Fruit fly (Drosophila melanogaster): ENCODE results near the gene Cad87A.

Gene Cad87A

dm6 chr3R:11888038-11888567 lies 60.8 kb downstream of the Cad87A start (continued):
- TF ChIP-seq caup (GFP tag; optimal IDR thresholded peaks at IDR 0.05; ENCODE audit: severe bottlenecking), result no peak
- TF ChIP-seq ab (GFP tag; optimal IDR thresholded peaks at IDR 0.05), result no peak
- TF ChIP-seq gce (GFP tag; IDR thresholded peaks at IDR 0.05), result no peak
- TF ChIP-seq CG3163 (GFP tag; optimal IDR thresholded peaks at IDR 0.05), result peak; percentile 0
- TF ChIP-seq ac (GFP tag; optimal IDR thresholded peaks at IDR 0.05), result no peak
- peak; percentile 81 for TF ChIP-seq CG5180 (GFP tag; optimal IDR thresholded peaks at IDR 0.05)
- peak; percentile 63 for TF ChIP-seq CG16813 (GFP tag; IDR thresholded peaks at IDR 0.05; ENCODE audit: partially characterized antibody)
- peak in 1 of 2 experiments; percentile 53 for TF ChIP-seq insv (GFP tag; optimal IDR thresholded peaks at IDR 0.05)
- TF ChIP-seq CG10565 (GFP tag; optimal IDR thresholded peaks at IDR 0.05), result no peak
- TF ChIP-seq gt (GFP tag; IDR thresholded peaks at IDR 0.05), result no peak
- peak; percentile 20; the same call in 1 of the 3 replicates for TF ChIP-seq CG34224 (GFP tag; IDR thresholded peaks at IDR 0.05; ENCODE audit: partially characterized antibody)
- peak; percentile 11 for TF ChIP-seq Meics (GFP tag; optimal IDR thresholded peaks at IDR 0.05)
- peak; percentile 41; the same call in 1 of the 2 replicates for TF ChIP-seq hbn (GFP tag; IDR thresholded peaks at IDR 0.05; ENCODE audit: partially characterized antibody)
- TF ChIP-seq slbo (GFP tag; IDR thresholded peaks at IDR 0.05), result peak; percentile 11; the same call in 1 of the 2 replicates
- TF ChIP-seq Rfx (GFP tag; IDR thresholded peaks at IDR 0.05), result peak; percentile 56
- TF ChIP-seq chif (GFP tag; optimal IDR thresholded peaks at IDR 0.05), result no peak
- TF ChIP-seq ranshi (GFP tag; IDR thresholded peaks at IDR 0.05), result no peak
- TF ChIP-seq Ptx1 (GFP tag; IDR thresholded peaks at IDR 0.05), result 0 out of 2 replicates have a peak, but pooled peaks have one; percentile 16
- TF ChIP-seq Lpt (GFP tag; optimal IDR thresholded peaks at IDR 0.05), result no peak
- TF ChIP-seq Xrp1 (GFP tag; IDR thresholded peaks at IDR 0.05), result peak; percentile 31; the same call in 1 of the 2 replicates
- no peak for TF ChIP-seq da (GFP tag; optimal IDR thresholded peaks at IDR 0.05)
- no peak for TF ChIP-seq vnd (GFP tag; IDR thresholded peaks at IDR 0.05; ENCODE audit: partially characterized antibody)
- TF ChIP-seq tgo (GFP tag; IDR thresholded peaks at IDR 0.05), result no peak; the same call in 2 of the 3 replicates
- no peak for TF ChIP-seq ato (GFP tag; IDR thresholded peaks at IDR 0.05; ENCODE audit: partially characterized antibody)
- TF ChIP-seq CG9932 (GFP tag; IDR thresholded peaks at IDR 0.05), result peak; percentile 37; the same call in 1 of the 2 replicates
- no peak for TF ChIP-seq CG9437 (GFP tag; optimal IDR thresholded peaks at IDR 0.05)
- TF ChIP-seq vvl (GFP tag; IDR thresholded peaks at IDR 0.05), result no peak; the same call in 1 of the 2 replicates
- TF ChIP-seq dysf (GFP tag; IDR thresholded peaks at IDR 0.05), result 0 out of 3 replicates have a peak, but pooled peaks have one; percentile 28
- peak; percentile 26 for TF ChIP-seq lmd (GFP tag; IDR thresholded peaks at IDR 0.05)
- peak; percentile 35 for TF ChIP-seq CG30403 (GFP tag; optimal IDR thresholded peaks at IDR 0.05)
- TF ChIP-seq wdn (GFP tag; IDR thresholded peaks at IDR 0.05), result no peak
- TF ChIP-seq YL-1 (GFP tag; optimal IDR thresholded peaks at IDR 0.05), result no peak
- TF ChIP-seq Blimp-1 (GFP tag; optimal IDR thresholded peaks at IDR 0.05), result no peak
- TF ChIP-seq tap (tag; optimal IDR thresholded peaks at IDR 0.05), result no peak
- TF ChIP-seq Trl (optimal IDR thresholded peaks at IDR 0.05), result peak; percentile 63 to 64
- no peak for TF ChIP-seq Trl (GFP tag; optimal IDR thresholded peaks at IDR 0.05)
- TF ChIP-seq CG7357 (GFP tag; IDR thresholded peaks at IDR 0.05), result no peak
- TF ChIP-seq CG3407 (GFP tag; optimal IDR thresholded peaks at IDR 0.05), result no peak
- no peak for TF ChIP-seq CG1832 (GFP tag; optimal IDR thresholded peaks at IDR 0.05)
- no peak for TF ChIP-seq CG10274 (GFP tag; optimal IDR thresholded peaks at IDR 0.05)
- TF ChIP-seq CG7963 (GFP tag; IDR thresholded peaks at IDR 0.05; ENCODE audit: partially characterized antibody), result peak; percentile 38; the same call in 1 of the 3 replicates
- no peak for TF ChIP-seq pan (optimal IDR thresholded peaks at IDR 0.05)
- peak in 1 of 2 experiments; percentile 22 for TF ChIP-seq pan (GFP tag; optimal IDR thresholded peaks at IDR 0.05 in 1 of 2, IDR thresholded peaks at IDR 0.05 in 1 of 2)
- no peak for TF ChIP-seq CG32767 (GFP tag; IDR thresholded peaks at IDR 0.05)
- TF ChIP-seq kni (GFP tag; optimal IDR thresholded peaks at IDR 0.05), result peak; percentile 88
- TF ChIP-seq CG10209 (GFP tag; optimal IDR thresholded peaks at IDR 0.05), result no peak
- no peak for TF ChIP-seq prd (optimal IDR thresholded peaks at IDR 0.05)
- peak; percentile 33; the same call in 1 of the 3 replicates for TF ChIP-seq prd (GFP tag; IDR thresholded peaks at IDR 0.05)
- no peak for TF ChIP-seq CG15479 (GFP tag; optimal IDR thresholded peaks at IDR 0.05)
- TF ChIP-seq CG8478 (optimal IDR thresholded peaks at IDR 0.05), result no peak
- TF ChIP-seq dm (GFP tag; optimal IDR thresholded peaks at IDR 0.05), result peak; percentile 41

Data from whole organism, embryonic.